Fruit fly (Drosophila melanogaster): ENCODE results near the gene CG11357.

- TF ChIP-seq CG34406 (GFP tag; optimal IDR thresholded peaks at IDR 0.05), result peak; percentile 99
- peak; percentile 96 for TF ChIP-seq Met (GFP tag; optimal IDR thresholded peaks at IDR 0.05)
- TF ChIP-seq spab (GFP tag; optimal IDR thresholded peaks at IDR 0.05), result peak; percentile 96
- TF ChIP-seq Hr39 (GFP tag; optimal IDR thresholded peaks at IDR 0.05), result peak; percentile 89
- peak; percentile 99 for TF ChIP-seq CG16779 (tag; optimal IDR thresholded peaks at IDR 0.05)
- peak; percentile 78 for TF ChIP-seq fd85E (GFP tag; optimal IDR thresholded peaks at IDR 0.05)
- TF ChIP-seq OdsH (GFP tag; optimal IDR thresholded peaks at IDR 0.05), result peak; percentile 99
- TF ChIP-seq Sox15 (GFP tag; optimal IDR thresholded peaks at IDR 0.05), result peak; percentile 94
- peak; percentile 95 for TF ChIP-seq topi (GFP tag; optimal IDR thresholded peaks at IDR 0.05)
- peak; percentile 95 for TF ChIP-seq lz (GFP tag; optimal IDR thresholded peaks at IDR 0.05)
- peak; percentile 94 for TF ChIP-seq CG7368 (GFP tag; optimal IDR thresholded peaks at IDR 0.05)
- peak; percentile 91 for TF ChIP-seq CG8319 (GFP tag; optimal IDR thresholded peaks at IDR 0.05)
- TF ChIP-seq pdm3 (GFP tag; optimal IDR thresholded peaks at IDR 0.05), result peak; percentile 95
- peak; percentile 94 for TF ChIP-seq Eip75B (GFP tag; optimal IDR thresholded peaks at IDR 0.05)
These were observed at the start of gene CG11357 for dm6 chr3L:4541573-4542371.
